Worm (Caenorhabditis elegans): ENCODE results near the gene C24H11.2.

Gene C24H11.2

ce11 chrIII:11823260-11823659 is 31.1 kb upstream of the C24H11.2 start, which contains the start of gene C18D11.3 (continued):
- no peak for TF ChIP-seq mel-28 (tag; optimal IDR thresholded peaks at IDR 0.05; ENCODE audit: borderline replicate concordance)
- peak; percentile 65; the same call in 1 of the 2 replicates for TF ChIP-seq ekl-4 (GFP tag; IDR thresholded peaks at IDR 0.05)
- no peak for TF ChIP-seq zim-3 (tag; optimal IDR thresholded peaks at IDR 0.05)
- no peak for TF ChIP-seq bed-2 (GFP tag; IDR thresholded peaks at IDR 0.05)
- no peak for TF ChIP-seq snpc-1.3 (tag; optimal IDR thresholded peaks at IDR 0.05; ENCODE audit: insufficient read depth)
- TF ChIP-seq nfya-1 (tag; optimal IDR thresholded peaks at IDR 0.05; ENCODE audit: borderline replicate concordance, insufficient read depth) = no peak
- no peak for TF ChIP-seq Y79H2A.3 (GFP tag; conservative IDR thresholded peaks at IDR 0.05)
- TF ChIP-seq snpc-3.4 (tag; optimal IDR thresholded peaks at IDR 0.05) = no peak
- peak; percentile 66 for TF ChIP-seq tbp1 (GFP tag; optimal IDR thresholded peaks at IDR 0.05)
- TF ChIP-seq dpl-1 (GFP tag; optimal IDR thresholded peaks at IDR 0.05) = peak; percentile 57
- TF ChIP-seq rpc-1 (optimal IDR thresholded peaks at IDR 0.05) = no peak
- no peak for TF ChIP-seq rpc-1 (tag; optimal IDR thresholded peaks at IDR 0.05)
- TF ChIP-seq hrde-1 (tag; optimal IDR thresholded peaks at IDR 0.05; ENCODE audit: borderline replicate concordance) = no peak
- no peak for TF ChIP-seq F57C9.4 (tag; optimal IDR thresholded peaks at IDR 0.05)
- no peak for TF ChIP-seq lsy-27 (tag; optimal IDR thresholded peaks at IDR 0.05; ENCODE audit: borderline replicate concordance, insufficient read depth)
- TF ChIP-seq F39B2.1 (GFP tag; IDR thresholded peaks at IDR 0.05) = no peak
- TF ChIP-seq F37B4.10 (GFP tag; IDR thresholded peaks at IDR 0.05) = no peak
- 0 out of 2 replicates have a peak, but pooled peaks have one; percentile 14 for TF ChIP-seq egrh-3 (GFP tag; IDR thresholded peaks at IDR 0.05)
- TF ChIP-seq ztf-6 (GFP tag; IDR thresholded peaks at IDR 0.05) = no peak
- peak; percentile 58 for TF ChIP-seq tlf-1 (GFP tag; optimal IDR thresholded peaks at IDR 0.05)
- TF ChIP-seq sdz-38 (tag; optimal IDR thresholded peaks at IDR 0.05) = no peak
- TF ChIP-seq F49E8.2 (tag; optimal IDR thresholded peaks at IDR 0.05; ENCODE audit: insufficient read depth) = no peak
- no peak for TF ChIP-seq aptf-2 (GFP tag; conservative IDR thresholded peaks at IDR 0.05)
- no peak for TF ChIP-seq nhr-90 (tag; optimal IDR thresholded peaks at IDR 0.05)
- 0 out of 2 replicates have a peak, but pooled peaks have one; percentile 42 for TF ChIP-seq cebp-1 (GFP tag; IDR thresholded peaks at IDR 0.05)
- TF ChIP-seq cebp-1 (tag; optimal IDR thresholded peaks at IDR 0.05) = peak; percentile 81
- no peak for TF ChIP-seq attf-3 (GFP tag; conservative IDR thresholded peaks at IDR 0.05)
- no peak for TF ChIP-seq attf-6 (GFP tag; IDR thresholded peaks at IDR 0.05)
- no peak for TF ChIP-seq unc-130 (GFP tag; optimal IDR thresholded peaks at IDR 0.05)
- no peak for TF ChIP-seq ztf-25 (GFP tag; IDR thresholded peaks at IDR 0.05)
- no peak for TF ChIP-seq dpff-1 (tag; optimal IDR thresholded peaks at IDR 0.05)
- peak; percentile 39; the same call in 1 of the 2 replicates for TF ChIP-seq C06A6.2 (GFP tag; conservative IDR thresholded peaks at IDR 0.05)
- TF ChIP-seq dox-1 (GFP tag; IDR thresholded peaks at IDR 0.05) = peak; percentile 93
- no peak for TF ChIP-seq nhr-27 (tag; optimal IDR thresholded peaks at IDR 0.05)
- peak; percentile 84 for TF ChIP-seq mcd-1 (GFP tag; IDR thresholded peaks at IDR 0.05)
- TF ChIP-seq snpc-4 (GFP tag; optimal IDR thresholded peaks at IDR 0.05) = peak; percentile 32
- TF ChIP-seq snpc-4 (tag; optimal IDR thresholded peaks at IDR 0.05) = peak in 3 of 4 experiments; percentile 26 to 71 (median 52)
- TF ChIP-seq T07F8.4 (tag; optimal IDR thresholded peaks at IDR 0.05) = no peak
- TF ChIP-seq let-526 (GFP tag; IDR thresholded peaks at IDR 0.05) = peak; percentile 63; the same call in 1 of the 2 replicates
- TF ChIP-seq F55B11.4 (tag; optimal IDR thresholded peaks at IDR 0.05; ENCODE audit: borderline replicate concordance, insufficient read depth) = no peak
- TF ChIP-seq hlh-12 (tag; optimal IDR thresholded peaks at IDR 0.05) = no peak
- TF ChIP-seq B0336.3 (GFP tag; IDR thresholded peaks at IDR 0.05) = peak; percentile 79
- TF ChIP-seq lsl-1 (GFP tag; optimal IDR thresholded peaks at IDR 0.05) = peak; percentile 84
- no peak for TF ChIP-seq bed-1 (GFP tag; IDR thresholded peaks at IDR 0.05)
- no peak for TF ChIP-seq aptf-3 (GFP tag; IDR thresholded peaks at IDR 0.05)
- TF ChIP-seq ztf-18 (tag; optimal IDR thresholded peaks at IDR 0.05) = peak; percentile 8
- TF ChIP-seq fkh-3 (tag; optimal IDR thresholded peaks at IDR 0.05) = no peak
- TF ChIP-seq ZK185.1 (tag; optimal IDR thresholded peaks at IDR 0.05; ENCODE audit: poor library complexity, severe bottlenecking) = no peak
